Worm (Caenorhabditis elegans): ENCODE measurements around the gene decr-1.2.

DNA sequence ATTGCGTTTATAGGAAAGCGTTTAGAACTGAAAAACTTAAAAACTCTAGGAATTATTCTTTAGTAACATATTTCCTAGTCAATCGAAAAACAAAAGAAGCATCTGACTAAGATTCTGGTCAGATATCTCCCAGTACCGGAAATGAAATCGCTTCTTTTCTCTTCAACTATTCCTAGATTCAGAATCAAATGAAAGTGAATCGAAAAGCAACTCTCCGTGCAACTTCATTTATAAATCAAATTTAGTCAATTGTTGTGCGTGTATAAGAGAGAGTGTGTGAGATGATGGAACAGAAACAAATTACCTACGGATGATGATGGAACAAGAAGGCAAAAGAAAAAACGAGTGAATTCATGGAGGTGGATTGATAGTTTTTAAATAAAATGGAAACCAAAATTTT is 13.8 kb downstream of the decr-1.2 start:
- TF ChIP-seq hlh-11 (tag; optimal IDR thresholded peaks at IDR 0.05) = no peak
- TF ChIP-seq egl-27 (tag; optimal IDR thresholded peaks at IDR 0.05) = no peak
- no peak for TF ChIP-seq dmd-6 (GFP tag; IDR thresholded peaks at IDR 0.05)
- no peak for TF ChIP-seq ceh-20 (GFP tag; IDR thresholded peaks at IDR 0.05)
- no peak for TF ChIP-seq F10B5.3 (tag; optimal IDR thresholded peaks at IDR 0.05)
- no peak for TF ChIP-seq nhr-25 (tag; optimal IDR thresholded peaks at IDR 0.05; ENCODE audit: borderline replicate concordance, insufficient read depth)
